Worm (Caenorhabditis elegans) whole organism, L1 larva: Measurements from ENCODE around the gene nhr-137.

Experiments
- C04F5.9 ChIP-seq: sonication (generic microtip); optimal IDR thresholded peaks from 2 replicates; lab custom pipeline; 2016; ENCODE audit warnings: missing genetic modification characterization, missing compliant biosample characterization
- F16B12.6 ChIP-seq: fragments of 150-350 bp; optimal IDR thresholded peaks from 2 replicates; lab custom pipeline; 2014; ENCODE audit warnings: missing biosample characterization, missing genetic modification characterization
- Y116A8C.19 ChIP-seq: sonication (generic microtip); optimal IDR thresholded peaks from 2 replicates; lab custom pipeline; 2016; ENCODE audit warnings: missing compliant biosample characterization, missing genetic modification characterization, borderline replicate concordance
- aly-2 ChIP-seq: fragments of 150-350 bp; optimal IDR thresholded peaks from 2 replicates; lab custom pipeline; 2014; ENCODE audit warnings: missing biosample characterization, missing genetic modification characterization
- blmp-1 ChIP-seq: fragments of 150-350 bp; optimal IDR thresholded peaks from 2 replicates; lab custom pipeline; 2014; ENCODE audit warnings: missing biosample characterization, missing genetic modification characterization
- ceh-63 ChIP-seq: fragments of 200-800 bp; sonication (Bioruptor generic); optimal IDR thresholded peaks from 2 replicates; lab custom pipeline; 2018; ENCODE audit warnings: mild to moderate bottlenecking, missing genetic modification characterization, missing compliant biosample characterization
- ceh-82 ChIP-seq, 3 experiments: fragments of 150-350 bp in 1 of 3; sonication (generic microtip) in 2 of 3; optimal IDR thresholded peaks; 2 replicates each; lab custom pipeline; 2014 to 2017; ENCODE audit warnings: missing biosample characterization in 3 of 3, missing genetic modification characterization in 3 of 3
- ceh-88 ChIP-seq: fragments of 200-800 bp; sonication (Bioruptor generic); IDR thresholded peaks from 2 replicates; pipeline ENCODE4 v1.3.6; 2022; ENCODE audit warnings: missing genetic modification characterization, missing compliant biosample characterization
- dsc-1 ChIP-seq: sonication (generic microtip); optimal IDR thresholded peaks from 2 replicates; lab custom pipeline; 2016; ENCODE audit warnings: mild to moderate bottlenecking, missing genetic modification characterization, missing compliant biosample characterization
- efl-1 ChIP-seq, 4 experiments: fragments of 150-350 bp; optimal IDR thresholded peaks in 3 of 4; peaks in 1 of 4; 1 replicate in 1 of 4; 2 replicates in 3 of 4; lab custom pipeline; 2014; ENCODE audit warnings: missing biosample characterization in 2 of 4, missing genetic modification characterization in 2 of 4, missing genetic modification reagents in 2 of 4
- efl-3 ChIP-seq: fragments of 200-800 bp; sonication (Bioruptor generic); optimal IDR thresholded peaks from 2 replicates; lab custom pipeline; 2018; ENCODE audit warnings: mild to moderate bottlenecking, missing genetic modification characterization, missing compliant biosample characterization
- egl-13 ChIP-seq: sonication (generic microtip); optimal IDR thresholded peaks from 2 replicates; lab custom pipeline; 2016; ENCODE audit warnings: missing genotype, missing genetic modification reagents, missing genetic modification characterization, missing compliant biosample characterization
- egl-27 ChIP-seq, 2 experiments: fragments of 150-350 bp in 1 of 2; sonication (generic microtip); optimal IDR thresholded peaks; 3 replicates each; lab custom pipeline; 2017 to 2018; ENCODE audit warnings: missing biosample characterization in 2 of 2, missing genetic modification characterization in 2 of 2, missing genetic modification reagents in 2 of 2
- elt-2 ChIP-seq: sonication (generic microtip); optimal IDR thresholded peaks from 2 replicates; lab custom pipeline; 2016; ENCODE audit warnings: missing genetic modification characterization, mild to moderate bottlenecking, inconsistent platforms, missing compliant biosample characterization, missing genetic modification reagents
- elt-3 ChIP-seq, 6 experiments: fragments of 150-350 bp in 1 of 6; sonication (generic microtip); optimal IDR thresholded peaks; 2 replicates each; lab custom pipeline; 2017 to 2018; ENCODE audit warnings: missing biosample characterization in 6 of 6, missing genetic modification characterization in 6 of 6, inconsistent platforms in 1 of 6
- ets-5 ChIP-seq: fragments of 200-800 bp; sonication (Bioruptor generic); IDR thresholded peaks from 2 replicates; pipeline ENCODE4 v1.3.6; 2022; ENCODE audit warnings: missing genetic modification characterization, missing compliant biosample characterization
- fkh-4 ChIP-seq: sonication (generic microtip); optimal IDR thresholded peaks from 2 replicates; lab custom pipeline; 2016; ENCODE audit warnings: missing compliant biosample characterization, missing genetic modification characterization, borderline replicate concordance
- fkh-8 ChIP-seq: sonication (generic microtip); optimal IDR thresholded peaks from 2 replicates; lab custom pipeline; 2016; ENCODE audit warnings: mild to moderate bottlenecking, missing genetic modification characterization, missing compliant biosample characterization
- fos-1 ChIP-seq: fragments of 150-350 bp; optimal IDR thresholded peaks from 2 replicates; lab custom pipeline; 2014; ENCODE audit warnings: missing biosample characterization, missing genetic modification characterization
- grh-1 ChIP-seq: fragments of 200-800 bp; sonication (Bioruptor generic); IDR thresholded peaks from 2 replicates; pipeline ENCODE4 v1.3.6; 2022; ENCODE audit warnings: missing genetic modification reagents, missing genetic modification characterization, missing compliant biosample characterization
- isw-1 ChIP-seq: fragments of 200-800 bp; sonication (Bioruptor generic); IDR thresholded peaks from 2 replicates; pipeline ENCODE4 v1.3.6; 2022; ENCODE audit warnings: missing genetic modification characterization, missing compliant biosample characterization
- jun-1 ChIP-seq: fragments of 150-350 bp; optimal IDR thresholded peaks from 2 replicates; lab custom pipeline; 2014; ENCODE audit warnings: missing biosample characterization, missing genetic modification reagents, missing genetic modification characterization
- lin-13 ChIP-seq: fragments of 150-350 bp; optimal IDR thresholded peaks from 2 replicates; lab custom pipeline; 2014; ENCODE audit warnings: missing biosample characterization, missing genetic modification reagents, missing genetic modification characterization
- lin-14 ChIP-seq: fragments of 200-800 bp; sonication (Bioruptor generic); optimal IDR thresholded peaks from 2 replicates; lab custom pipeline; 2018; ENCODE audit warnings: mild to moderate bottlenecking, missing genetic modification characterization, moderate library complexity, missing compliant biosample characterization
- lin-15B ChIP-seq: fragments of 150-350 bp; sonication (generic microtip); optimal IDR thresholded peaks from 3 replicates; lab custom pipeline; 2014; ENCODE audit warnings: missing biosample characterization, missing genetic modification characterization
- lir-3 ChIP-seq: sonication (generic microtip); optimal IDR thresholded peaks from 2 replicates; lab custom pipeline; 2016; ENCODE audit warnings: mild to moderate bottlenecking, missing genetic modification characterization, moderate library complexity, missing compliant biosample characterization; ENCODE audit not compliant: poor library complexity
- lsy-2 ChIP-seq, 2 experiments: fragments of 150-350 bp; optimal IDR thresholded peaks; 2 replicates each; lab custom pipeline; 2014; ENCODE audit warnings: missing biosample characterization in 2 of 2, missing genetic modification characterization in 2 of 2
- mdl-1 ChIP-seq, 2 experiments: fragments of 150-350 bp; optimal IDR thresholded peaks; 2 replicates each; lab custom pipeline; 2014 to 2017; ENCODE audit warnings: missing biosample characterization in 2 of 2, missing genetic modification characterization in 2 of 2, inconsistent platforms in 1 of 2
- mef-2 ChIP-seq: fragments of 150-350 bp; optimal IDR thresholded peaks from 2 replicates; lab custom pipeline; 2014; ENCODE audit warnings: missing biosample characterization, missing genetic modification characterization
- mep-1 ChIP-seq: fragments of 150-350 bp; optimal IDR thresholded peaks from 2 replicates; lab custom pipeline; 2014; ENCODE audit warnings: missing biosample characterization, missing genetic modification characterization
- nhr-20 ChIP-seq: sonication (generic microtip); optimal IDR thresholded peaks from 2 replicates; lab custom pipeline; 2016; ENCODE audit warnings: mild to moderate bottlenecking, missing genetic modification characterization, missing compliant biosample characterization
- nhr-237 ChIP-seq: fragments of 150-350 bp; optimal IDR thresholded peaks from 2 replicates; lab custom pipeline; 2014; ENCODE audit warnings: missing biosample characterization, missing genetic modification characterization
- nhr-47 ChIP-seq: sonication (generic microtip); optimal IDR thresholded peaks from 2 replicates; lab custom pipeline; 2016; ENCODE audit warnings: mild to moderate bottlenecking, missing genetic modification characterization, moderate library complexity, missing compliant biosample characterization
- nhr-71 ChIP-seq: sonication (generic microtip); optimal IDR thresholded peaks from 2 replicates; lab custom pipeline; 2016; ENCODE audit warnings: mild to moderate bottlenecking, missing genetic modification characterization, moderate library complexity, missing compliant biosample characterization
- nhr-84 ChIP-seq: sonication (generic microtip); optimal IDR thresholded peaks from 2 replicates; lab custom pipeline; 2017; ENCODE audit warnings: missing biosample characterization, missing genetic modification characterization
- nhr-85 ChIP-seq: sonication (generic microtip); peaks from one replicate; lab custom pipeline; 2016; ENCODE audit warnings: missing genetic modification characterization, inconsistent platforms, missing compliant biosample characterization
- pax-3 ChIP-seq: fragments of 200-800 bp; sonication (Bioruptor generic); optimal IDR thresholded peaks from 2 replicates; lab custom pipeline; 2018; ENCODE audit warnings: mild to moderate bottlenecking, missing genetic modification characterization, moderate library complexity, missing compliant biosample characterization
- pqm-1 ChIP-seq: sonication (generic microtip); optimal IDR thresholded peaks from 3 replicates; lab custom pipeline; 2017; ENCODE audit warnings: missing biosample characterization, missing genetic modification characterization
- rnt-1 ChIP-seq: sonication (generic microtip); optimal IDR thresholded peaks from 2 replicates; lab custom pipeline; 2016; ENCODE audit warnings: mild to moderate bottlenecking, missing genetic modification characterization, moderate library complexity, missing compliant biosample characterization
- skn-1 ChIP-seq: fragments of 150-350 bp; optimal IDR thresholded peaks from 2 replicates; lab custom pipeline; 2014; ENCODE audit warnings: missing biosample characterization, missing genetic modification characterization
- snu-23 ChIP-seq: sonication (generic microtip); optimal IDR thresholded peaks from 2 replicates; lab custom pipeline; 2016; ENCODE audit warnings: missing genetic modification characterization, missing compliant biosample characterization
- sptf-1 ChIP-seq: fragments of 150-350 bp; optimal IDR thresholded peaks from 2 replicates; lab custom pipeline; 2014; ENCODE audit warnings: missing biosample characterization, missing genetic modification characterization
- swsn-7 ChIP-seq: sonication (generic microtip); optimal IDR thresholded peaks from 2 replicates; lab custom pipeline; 2016; ENCODE audit warnings: missing genetic modification characterization, missing compliant biosample characterization
- tbx-2 ChIP-seq: sonication (generic microtip); optimal IDR thresholded peaks from 2 replicates; lab custom pipeline; 2016; ENCODE audit warnings: missing genetic modification characterization, missing compliant biosample characterization
- tlp-1 ChIP-seq: fragments of 150-350 bp; optimal IDR thresholded peaks from 2 replicates; lab custom pipeline; 2014; ENCODE audit warnings: missing biosample characterization, missing genetic modification characterization
- unc-130 ChIP-seq: fragments of 150-350 bp; optimal IDR thresholded peaks from 2 replicates; lab custom pipeline; 2017; ENCODE audit warnings: missing biosample characterization, missing genetic modification characterization, inconsistent platforms
- unc-62 ChIP-seq: fragments of 150-350 bp; optimal IDR thresholded peaks from 2 replicates; lab custom pipeline; 2014; ENCODE audit warnings: missing biosample characterization, missing genetic modification reagents, missing genetic modification characterization
- unc-86 ChIP-seq: sonication (generic microtip); optimal IDR thresholded peaks from 2 replicates; lab custom pipeline; 2016; ENCODE audit warnings: missing genetic modification characterization, missing compliant biosample characterization
- unc-98 ChIP-seq: fragments of 200-800 bp; sonication (Bioruptor generic); IDR thresholded peaks from 2 replicates; pipeline ENCODE4 v1.3.6; 2022; ENCODE audit warnings: missing genetic modification characterization, missing compliant biosample characterization
- vab-15 ChIP-seq: sonication (generic microtip); optimal IDR thresholded peaks from 2 replicates; lab custom pipeline; 2017; ENCODE audit warnings: missing genotype, mild to moderate bottlenecking, missing genetic modification characterization, missing compliant biosample characterization
- xbp-1 ChIP-seq: sonication (generic microtip); optimal IDR thresholded peaks from 2 replicates; lab custom pipeline; 2016; ENCODE audit warnings: missing genetic modification characterization, missing compliant biosample characterization
- zag-1 ChIP-seq: fragments of 150-350 bp; optimal IDR thresholded peaks from 2 replicates; lab custom pipeline; 2014; ENCODE audit warnings: missing biosample characterization, missing genetic modification characterization
- ztf-11 ChIP-seq, 2 experiments: sonication (generic microtip); optimal IDR thresholded peaks; 2 replicates each; lab custom pipeline; 2016 to 2017; ENCODE audit warnings: missing genetic modification characterization in 2 of 2, missing biosample characterization in 1 of 2, missing compliant biosample characterization in 1 of 2
- ztf-4 ChIP-seq: fragments of 150-350 bp; optimal IDR thresholded peaks from 2 replicates; lab custom pipeline; 2014; ENCODE audit warnings: missing biosample characterization, missing genetic modification characterization

nhr-137 gene

DNA sequence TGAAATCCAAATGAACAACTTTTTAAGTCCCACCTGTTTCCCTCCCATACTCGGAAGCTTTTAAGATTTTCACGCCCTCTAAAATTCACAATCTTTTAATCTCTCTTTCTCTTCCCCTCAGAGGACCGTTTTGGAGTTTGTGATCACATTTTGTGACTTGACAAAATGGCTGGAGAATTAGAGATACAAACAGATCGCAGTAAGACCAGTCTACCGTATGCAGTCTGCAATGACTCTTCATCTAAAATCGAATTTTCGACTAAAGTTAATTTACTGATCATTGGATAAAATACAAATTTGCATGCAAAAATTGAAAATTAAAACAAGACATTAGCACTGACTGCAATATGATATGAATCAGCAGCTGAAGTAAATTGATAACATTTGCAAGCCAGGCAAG, 27.3 kb downstream of the nhr-137 start:
- peak; percentile 57 for TF ChIP-seq nhr-71
- no peak for TF ChIP-seq mef-2 (tag; lab: Kevin White, UChicago)
- peak; percentile 66 for TF ChIP-seq nhr-85 (tag; lab: Kevin White, UChicago)
- no peak for TF ChIP-seq nhr-237 (tag; lab: Kevin White, UChicago)
- no peak for TF ChIP-seq nhr-84
- peak; percentile 50 for TF ChIP-seq nhr-47 (tag; lab: Kevin White, UChicago)
- TF ChIP-seq unc-86 (tag; lab: Kevin White, UChicago) = no peak
- no peak for TF ChIP-seq fkh-4 (tag; lab: Kevin White, UChicago)
- TF ChIP-seq unc-130 (tag; lab: Kevin White, UChicago) = no peak
- TF ChIP-seq tbx-2 = no peak
- TF ChIP-seq xbp-1 = no peak
- no peak for TF ChIP-seq C04F5.9 (tag; lab: Kevin White, UChicago)
- peak; percentile 17; the same call in 1 of the 2 replicates for TF ChIP-seq ceh-88 (GFP tag; lab: Robert Waterston, UW)
- TF ChIP-seq elt-3 (tag; optimal IDR thresholded peaks at IDR 0.05; lab: Kevin White, UChicago) = peak in 1 of 6 experiments; percentile 39
- TF ChIP-seq unc-62 (GFP tag; lab: Kevin White, UChicago) = no peak
- TF ChIP-seq lin-13 (GFP tag; lab: Kevin White, UChicago) = no peak
- TF ChIP-seq ztf-11 (tag; optimal IDR thresholded peaks at IDR 0.05; lab: Kevin White, UChicago) = no peak
- peak; percentile 51 for TF ChIP-seq fkh-8 (tag; lab: Kevin White, UChicago)
- TF ChIP-seq grh-1 (GFP tag; lab: Robert Waterston, UW) = 0 out of 2 replicates have a peak, but pooled peaks have one; percentile 22
- no peak for TF ChIP-seq efl-3 (GFP tag; lab: Kevin White, UChicago)
- no peak for TF ChIP-seq isw-1
- TF ChIP-seq blmp-1 (tag; lab: Kevin White, UChicago) = peak; percentile 15
- TF ChIP-seq egl-27 (tag; optimal IDR thresholded peaks at IDR 0.05; lab: Kevin White, UChicago) = no peak
- TF ChIP-seq ztf-4 (tag; lab: Kevin White, UChicago) = no peak
- no peak for TF ChIP-seq efl-1 (optimal IDR thresholded peaks at IDR 0.05; lab: Kevin White, UChicago)
- no peak for TF ChIP-seq efl-1 (GFP tag; optimal IDR thresholded peaks at IDR 0.05 in 1 of 2; lab: Kevin White, UChicago)
- no peak for TF ChIP-seq jun-1 (tag; lab: Kevin White, UChicago)
- TF ChIP-seq snu-23 (GFP tag; lab: Kevin White, UChicago) = peak; percentile 25
- TF ChIP-seq nhr-20 (tag; lab: Kevin White, UChicago) = peak; percentile 45
- no peak for TF ChIP-seq mep-1 (tag; lab: Kevin White, UChicago)
- TF ChIP-seq dsc-1 = no peak
- TF ChIP-seq egl-13 (tag; lab: Kevin White, UChicago) = no peak
- TF ChIP-seq lsy-2 (tag; optimal IDR thresholded peaks at IDR 0.05; lab: Kevin White, UChicago) = peak in 1 of 2 experiments; percentile 66
- TF ChIP-seq ets-5 (GFP tag; lab: Robert Waterston, UW) = no peak
- no peak for TF ChIP-seq sptf-1 (tag; lab: Kevin White, UChicago)
- no peak for TF ChIP-seq pqm-1
- no peak for TF ChIP-seq tlp-1 (tag; lab: Kevin White, UChicago)
- TF ChIP-seq lin-15B (tag; lab: Kevin White, UChicago) = no peak
- no peak for TF ChIP-seq vab-15 (tag; lab: Kevin White, UChicago)
- no peak for TF ChIP-seq zag-1 (tag; lab: Kevin White, UChicago)
- TF ChIP-seq Y116A8C.19 = no peak
- TF ChIP-seq pax-3 (tag; lab: Kevin White, UChicago) = no peak
- TF ChIP-seq rnt-1 (tag; lab: Kevin White, UChicago) = no peak
- peak; percentile 33 for TF ChIP-seq skn-1 (tag; lab: Kevin White, UChicago)
- no peak for TF ChIP-seq elt-2 (tag; lab: Kevin White, UChicago)
- no peak for TF ChIP-seq ceh-82 (tag; optimal IDR thresholded peaks at IDR 0.05; lab: Kevin White, UChicago)
- no peak for TF ChIP-seq unc-98
- TF ChIP-seq mdl-1 (tag; optimal IDR thresholded peaks at IDR 0.05; lab: Kevin White, UChicago) = no peak
- TF ChIP-seq aly-2 (tag; lab: Kevin White, UChicago) = no peak
- TF ChIP-seq lin-14 (GFP tag; lab: Kevin White, UChicago) = peak; percentile 66
- TF ChIP-seq F16B12.6 (tag; lab: Kevin White, UChicago) = no peak
- no peak for TF ChIP-seq ceh-63 (GFP tag; lab: Kevin White, UChicago)
- no peak for TF ChIP-seq lir-3 (tag; lab: Kevin White, UChicago)
- no peak for TF ChIP-seq fos-1 (tag; lab: Kevin White, UChicago)
- TF ChIP-seq swsn-7 (tag; lab: Kevin White, UChicago) = peak; percentile 29
